Fruit fly (Drosophila melanogaster) Kc167 (cell line): ENCODE data around the gene Use1.

Experiments used
- Myc ChIP-seq: fragments of >200 bp; optimal IDR thresholded peaks from 2 replicates; lab custom pipeline; 2017; ENCODE audit warnings: missing external identifiers
- Sin3A ChIP-seq: fragments of >200 bp; optimal IDR thresholded peaks from 2 replicates; lab custom pipeline; 2018; ENCODE audit warnings: missing external identifiers
- h ChIP-seq: fragments of >200 bp; optimal IDR thresholded peaks from 3 replicates; lab custom pipeline; 2018; ENCODE audit warnings: missing external identifiers
- insv ChIP-seq: fragments of >200 bp; optimal IDR thresholded peaks from 3 replicates; lab custom pipeline; 2018; ENCODE audit warnings: missing external identifiers
- psq ChIP-seq: fragments of >200 bp; optimal IDR thresholded peaks from 2 replicates; lab custom pipeline; 2017; ENCODE audit warnings: missing external identifiers
- ttk ChIP-seq: sonication (Bioruptor generic); optimal IDR thresholded peaks from 2 replicates; lab custom pipeline; 2017; ENCODE audit warnings: missing external identifiers

dm6 chr3L:9127690-9128458 is 9.1 kb downstream of the Use1 start:
- TF ChIP-seq Sin3A = no peak
- TF ChIP-seq psq = no peak
- TF ChIP-seq h (lab: Kevin White, UChicago) = no peak
- no peak for TF ChIP-seq ttk (lab: Kevin White, UChicago)
- TF ChIP-seq insv (lab: Kevin White, UChicago) = no peak
- TF ChIP-seq Myc (lab: Kevin White, UChicago) = no peak
